Worm (Caenorhabditis elegans): ENCODE data around the gene T22D1.18.

DNA sequence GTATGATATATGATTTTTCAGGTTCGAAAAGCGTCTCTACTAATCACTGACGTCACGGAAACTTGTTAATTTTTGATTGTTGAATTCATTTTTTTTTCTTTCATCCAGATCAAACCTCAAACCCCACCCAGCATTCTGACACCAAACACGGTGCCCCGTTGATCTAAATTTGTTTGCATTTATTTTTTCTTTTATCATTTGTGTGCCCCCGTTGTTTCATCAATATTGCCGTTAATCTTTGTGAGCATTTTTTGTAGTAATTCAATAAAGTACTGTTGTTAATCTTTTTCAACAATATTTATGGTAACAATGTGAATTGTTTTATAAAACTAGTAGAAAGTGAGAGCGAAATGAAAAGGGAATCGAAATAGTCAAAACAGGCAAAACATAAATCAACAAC, 3.1 kb downstream of the T22D1.18 start:
- TF ChIP-seq ets-7 (tag; optimal IDR thresholded peaks at IDR 0.05) (no peak), ama-1 (optimal IDR thresholded peaks at IDR 0.05) (no peak), sea-1 (GFP tag; conservative IDR thresholded peaks at IDR 0.05) (no peak), tra-4 (tag; optimal IDR thresholded peaks at IDR 0.05) (no peak), ceh-13 (GFP tag; optimal IDR thresholded peaks at IDR 0.05) (no peak), scrt-1 (GFP tag; IDR thresholded peaks at IDR 0.05) (no peak), pes-1 (GFP tag; IDR thresholded peaks at IDR 0.05) (no peak)
